Worm (Caenorhabditis elegans) whole organism, mixed stage, embryonic: Measurements from ENCODE around the gene wht-1.

Source experiments
- M03D4.4 ChIP-seq: sonication (generic microtip); optimal IDR thresholded peaks from 2 replicates; lab custom pipeline; 2017; ENCODE audit warnings: mild to moderate bottlenecking, missing genetic modification characterization, missing compliant biosample characterization
- ces-1 ChIP-seq: fragments of 150-350 bp; optimal IDR thresholded peaks from 2 replicates; lab custom pipeline; 2014; ENCODE audit warnings: missing biosample characterization, missing genetic modification reagents, missing genetic modification characterization
- flh-1 ChIP-seq: fragments of 200-800 bp; sonication (Bioruptor generic); optimal IDR thresholded peaks from 2 replicates; lab custom pipeline; 2018; ENCODE audit warnings: mild to moderate bottlenecking, missing genetic modification characterization, moderate library complexity, missing compliant biosample characterization
- nhr-12 ChIP-seq: fragments of 150-350 bp; optimal IDR thresholded peaks from 2 replicates; lab custom pipeline; 2014; ENCODE audit warnings: missing biosample characterization, missing genetic modification characterization
- nhr-237 ChIP-seq: fragments of 150-350 bp; optimal IDR thresholded peaks from 2 replicates; lab custom pipeline; 2014; ENCODE audit warnings: missing biosample characterization, missing genetic modification characterization
- snpc-4 ChIP-seq: fragments of 150-350 bp; optimal IDR thresholded peaks from 2 replicates; lab custom pipeline; 2014; ENCODE audit warnings: missing biosample characterization, missing genetic modification characterization
- unc-39 ChIP-seq: fragments of 150-350 bp; optimal IDR thresholded peaks from 2 replicates; lab custom pipeline; 2014; ENCODE audit warnings: missing biosample characterization, missing genetic modification characterization
- unc-62 ChIP-seq: fragments of 150-350 bp; optimal IDR thresholded peaks from 2 replicates; lab custom pipeline; 2014; ENCODE audit warnings: missing biosample characterization, missing genetic modification reagents, missing genetic modification characterization

ce11 chrIII:6120990-6121389 lies 33.4 kb upstream of the wht-1 start:
- TF ChIP-seq unc-62 (GFP tag; lab: Kevin White, UChicago) = no peak
- TF ChIP-seq nhr-237 (tag; lab: Kevin White, UChicago) = no peak
- TF ChIP-seq M03D4.4 (tag; lab: Kevin White, UChicago) = no peak
- no peak for TF ChIP-seq ces-1 (GFP tag; lab: Kevin White, UChicago)
- no peak for TF ChIP-seq nhr-12 (tag; lab: Kevin White, UChicago)
- TF ChIP-seq unc-39 = no peak
- no peak for TF ChIP-seq snpc-4 (tag; lab: Kevin White, UChicago)
- no peak for TF ChIP-seq flh-1 (GFP tag; lab: Kevin White, UChicago)
